Worm (Caenorhabditis elegans): Measurements from ENCODE around the gene rocf-1.

ce11 chrV:15413847-15414246 lies 50.5 kb downstream of the rocf-1 start, which contains the start of gene srh-264:
- TF ChIP-seq ztf-4 (tag; optimal IDR thresholded peaks at IDR 0.05) (no peak), nhr-11 (tag; optimal IDR thresholded peaks at IDR 0.05) (no peak), lin-13 (GFP tag; optimal IDR thresholded peaks at IDR 0.05) (no peak), fos-1 (tag; optimal IDR thresholded peaks at IDR 0.05) (no peak), tbx-2 (tag; optimal IDR thresholded peaks at IDR 0.05) (no peak), elt-3 (tag; optimal IDR thresholded peaks at IDR 0.05) (no peak), zag-1 (tag; optimal IDR thresholded peaks at IDR 0.05) (no peak), unc-62 (GFP tag; optimal IDR thresholded peaks at IDR 0.05) (no peak), lsy-2 (tag; optimal IDR thresholded peaks at IDR 0.05) (no peak), nhr-76 (tag; optimal IDR thresholded peaks at IDR 0.05) (no peak), nhr-77 (tag; optimal IDR thresholded peaks at IDR 0.05) (no peak), ceh-82 (tag; optimal IDR thresholded peaks at IDR 0.05) (no peak), sup-37 (GFP tag; optimal IDR thresholded peaks at IDR 0.05) (no peak), pag-3 (tag; optimal IDR thresholded peaks at IDR 0.05; ENCODE audit: borderline replicate concordance, insufficient read depth) (no peak)
